Fruit fly (Drosophila melanogaster): Measurements from ENCODE around the gene ph-p.

- TF ChIP-seq CG8478 (optimal IDR thresholded peaks at IDR 0.05): no peak
- no peak for TF ChIP-seq CTCF (optimal IDR thresholded peaks at IDR 0.05)
These were observed 37.8 kb upstream of the ph-p start, which contains the start of gene Cyp4d2 for dm6 chrX:2175956-2176469.
